Worm (Caenorhabditis elegans): ENCODE measurements around the gene F47B8.10.

DNA sequence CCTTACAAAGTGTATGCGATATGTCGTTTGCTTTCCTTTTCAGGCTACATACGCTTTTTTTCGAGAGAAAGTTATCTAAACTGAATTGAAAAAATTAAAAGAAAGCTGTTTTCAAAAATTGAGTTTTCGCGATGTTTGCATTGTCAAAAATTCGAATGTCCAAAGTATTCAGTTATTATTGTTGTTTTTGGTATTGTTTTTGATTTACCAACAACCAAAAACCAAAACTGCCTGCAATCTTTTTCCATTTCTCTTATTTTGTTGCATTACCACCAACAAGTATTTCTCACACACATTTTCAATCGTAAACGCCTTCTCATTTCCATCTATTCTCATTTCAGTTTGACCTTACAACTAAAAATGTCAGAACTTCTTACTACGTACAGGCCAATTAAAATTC, 13.0 kb upstream of the F47B8.10 start, which contains the start of gene pepm-1:
- no peak for TF ChIP-seq him-1 (tag; optimal IDR thresholded peaks at IDR 0.05)
- no peak for TF ChIP-seq dao-5 (tag; optimal IDR thresholded peaks at IDR 0.05)

All from whole organism, L4/young adult.